Worm (Caenorhabditis elegans) whole organism, early embryonic: ENCODE results near the gene F38B7.17.

ENCODE experiments used
- ama-1 ChIP-seq: fragments of 150-350 bp; optimal IDR thresholded peaks from 2 replicates; lab custom pipeline; 2014
- ceh-36 ChIP-seq: sonication (generic microtip); optimal IDR thresholded peaks from 2 replicates; lab custom pipeline; 2016; ENCODE audit warnings: missing genetic modification characterization, inconsistent platforms, missing compliant biosample characterization
- tbx-11 ChIP-seq: fragments of 200-800 bp; sonication (Bioruptor generic); IDR thresholded peaks from 2 replicates; pipeline ENCODE4 v1.3.6; 2022; ENCODE audit warnings: missing genetic modification characterization, missing compliant biosample characterization

ce11 chrV:11521448-11521847 is 27.3 kb downstream of the F38B7.17 start, which contains the start of gene pafo-1:
- peak; percentile 40 for TF ChIP-seq ceh-36 (tag; lab: Kevin White, UChicago)
- TF ChIP-seq ama-1 (lab: Kevin White, UChicago): no peak
- TF ChIP-seq tbx-11 (GFP tag; lab: Robert Waterston, UW): no peak
